Fruit fly (Drosophila melanogaster) whole organism, prepupa: ENCODE results near the gene CG45067.
A peak's percentile ranks its signal among the peaks of the same experiment; 100 is the strongest.

Experiments used
- Blimp-1 ChIP-seq: fragments of 200-800 bp; sonication (Bioruptor generic); optimal IDR thresholded peaks from 3 replicates; lab custom pipeline; 2017; ENCODE audit warnings: missing biosample characterization, missing genetic modification characterization, mild to moderate bottlenecking, moderate library complexity, missing genetic modification reagents
- CG10631 ChIP-seq: fragments of 200-800 bp; sonication (Bioruptor generic); optimal IDR thresholded peaks from 2 replicates; lab custom pipeline; 2016; ENCODE audit warnings: missing biosample characterization, missing genetic modification characterization
- CG10669 ChIP-seq: fragments of 200-800 bp; sonication (Bioruptor generic); optimal IDR thresholded peaks from 3 replicates; lab custom pipeline; 2018; ENCODE audit warnings: missing biosample characterization, mild to moderate bottlenecking, missing genetic modification characterization, moderate library complexity
- CG15336 ChIP-seq: fragments of 200-800 bp; sonication (Bioruptor generic); IDR thresholded peaks from 2 replicates; pipeline ENCODE4 v1.3.6; 2022; ENCODE audit warnings: missing biosample characterization, missing genetic modification characterization
- CG16779 ChIP-seq: fragments of 200-800 bp; sonication (Bioruptor generic); optimal IDR thresholded peaks from 3 replicates; lab custom pipeline; 2017; ENCODE audit warnings: missing biosample characterization, mild to moderate bottlenecking, missing genetic modification characterization
- CG3032 ChIP-seq: fragments of 200-800 bp; optimal IDR thresholded peaks from 2 replicates; lab custom pipeline; 2019; ENCODE audit warnings: missing biosample characterization, mild to moderate bottlenecking, missing genetic modification characterization, moderate library complexity
- CG34406 ChIP-seq: fragments of 200-800 bp; sonication (Bioruptor generic); optimal IDR thresholded peaks from 3 replicates; lab custom pipeline; 2016; ENCODE audit warnings: missing biosample characterization, missing genetic modification characterization
- CG3919 ChIP-seq: fragments of 200-800 bp; sonication (Bioruptor generic); optimal IDR thresholded peaks from 3 replicates; lab custom pipeline; 2016; ENCODE audit warnings: missing biosample characterization, missing genetic modification characterization
- CG6163 ChIP-seq: fragments of 200-800 bp; sonication (Bioruptor generic); IDR thresholded peaks from 3 replicates; pipeline ENCODE4 v1.3.6; 2022; ENCODE audit warnings: missing biosample characterization, missing genetic modification characterization
- CG6276 ChIP-seq: fragments of 200-800 bp; sonication (Bioruptor generic); optimal IDR thresholded peaks from 2 replicates; lab custom pipeline; 2017; ENCODE audit warnings: missing biosample characterization, mild to moderate bottlenecking, missing genetic modification characterization
- CG6792 ChIP-seq: fragments of 200-800 bp; sonication (Bioruptor generic); optimal IDR thresholded peaks from 3 replicates; lab custom pipeline; 2016; ENCODE audit warnings: missing biosample characterization, missing genetic modification characterization
- CG6808 ChIP-seq: fragments of 200-800 bp; sonication (Bioruptor generic); optimal IDR thresholded peaks from 3 replicates; lab custom pipeline; 2017; ENCODE audit warnings: missing biosample characterization, missing genetic modification characterization, mild to moderate bottlenecking, moderate library complexity, missing genetic modification reagents
- CG6854 ChIP-seq: fragments of 200-800 bp; sonication (Bioruptor generic); optimal IDR thresholded peaks from 2 replicates; lab custom pipeline; 2017; ENCODE audit warnings: missing biosample characterization, mild to moderate bottlenecking, missing genetic modification characterization
- CG7368 ChIP-seq: fragments of 200-800 bp; sonication (Bioruptor generic); optimal IDR thresholded peaks from 3 replicates; lab custom pipeline; 2016; ENCODE audit warnings: missing biosample characterization, missing genetic modification characterization
- CG8119 ChIP-seq: fragments of 200-800 bp; sonication (Bioruptor generic); IDR thresholded peaks from 3 replicates; pipeline ENCODE4 v1.3.6; 2022; ENCODE audit warnings: missing biosample characterization, missing genetic modification characterization
- CG8319 ChIP-seq: fragments of 200-800 bp; sonication (Bioruptor generic); optimal IDR thresholded peaks from 3 replicates; lab custom pipeline; 2016; ENCODE audit warnings: missing biosample characterization, missing genetic modification characterization
- Eip75B ChIP-seq: fragments of 200-800 bp; sonication (Bioruptor generic); optimal IDR thresholded peaks from 3 replicates; lab custom pipeline; 2016; ENCODE audit warnings: missing biosample characterization, missing genetic modification characterization
- Eip78C ChIP-seq: fragments of 200-800 bp; sonication (Bioruptor generic); peaks from one replicate; lab custom pipeline; 2016; ENCODE audit warnings: missing biosample characterization, missing genetic modification characterization
- Eip93F ChIP-seq: fragments of 200-800 bp; sonication (Bioruptor generic); optimal IDR thresholded peaks from 2 replicates; lab custom pipeline; 2016; ENCODE audit warnings: missing biosample characterization, mild to moderate bottlenecking, missing genetic modification characterization
- Ets96B ChIP-seq: fragments of 200-800 bp; optimal IDR thresholded peaks from 2 replicates; lab custom pipeline; 2019; ENCODE audit warnings: missing biosample characterization, mild to moderate bottlenecking, missing genetic modification characterization, moderate library complexity
- Hr39 ChIP-seq: fragments of 200-800 bp; sonication (Bioruptor generic); optimal IDR thresholded peaks from 2 replicates; lab custom pipeline; 2016; ENCODE audit warnings: missing biosample characterization, missing genetic modification characterization
- Lpt ChIP-seq: fragments of 200-800 bp; sonication (Bioruptor generic); optimal IDR thresholded peaks from 3 replicates; lab custom pipeline; 2016; ENCODE audit warnings: missing biosample characterization, missing genetic modification characterization
- Met ChIP-seq: fragments of 200-800 bp; sonication (Bioruptor generic); optimal IDR thresholded peaks from 3 replicates; lab custom pipeline; 2016; ENCODE audit warnings: missing biosample characterization, missing genetic modification characterization
- OdsH ChIP-seq: fragments of 200-800 bp; sonication (Bioruptor generic); optimal IDR thresholded peaks from 3 replicates; lab custom pipeline; 2016; ENCODE audit warnings: missing biosample characterization, missing genetic modification characterization
- Smox ChIP-seq: fragments of 200-800 bp; sonication (Bioruptor generic); optimal IDR thresholded peaks from 3 replicates; lab custom pipeline; 2016; ENCODE audit warnings: missing biosample characterization, missing genetic modification characterization
- Sox14 ChIP-seq: fragments of 200-800 bp; sonication (Bioruptor generic); optimal IDR thresholded peaks from 3 replicates; lab custom pipeline; 2016; ENCODE audit warnings: missing biosample characterization, missing genetic modification characterization
- achi ChIP-seq: fragments of 200-800 bp; sonication (Bioruptor generic); optimal IDR thresholded peaks from 3 replicates; lab custom pipeline; 2016; ENCODE audit warnings: missing biosample characterization, missing genetic modification characterization
- acj6 ChIP-seq: fragments of 200-800 bp; sonication (Bioruptor generic); optimal IDR thresholded peaks from 3 replicates; lab custom pipeline; 2016; ENCODE audit warnings: missing biosample characterization, missing genetic modification characterization
- cyc ChIP-seq: fragments of 200-800 bp; sonication (Bioruptor generic); optimal IDR thresholded peaks from 3 replicates; lab custom pipeline; 2016; ENCODE audit warnings: missing biosample characterization, missing genetic modification characterization
- dsx ChIP-seq: fragments of 200-800 bp; optimal IDR thresholded peaks from 3 replicates; lab custom pipeline; 2019; ENCODE audit warnings: missing biosample characterization, mild to moderate bottlenecking, missing genetic modification characterization, moderate library complexity; ENCODE audit not compliant: poor library complexity, severe bottlenecking
- eg ChIP-seq: fragments of 200-800 bp; sonication (Bioruptor generic); IDR thresholded peaks from 3 replicates; pipeline ENCODE4 v1.3.6; 2022; ENCODE audit warnings: missing biosample characterization, missing genetic modification characterization
- esn ChIP-seq: fragments of 200-800 bp; sonication (Bioruptor generic); optimal IDR thresholded peaks from 2 replicates; lab custom pipeline; 2016; ENCODE audit warnings: missing biosample characterization, mild to moderate bottlenecking, missing genetic modification characterization, moderate library complexity
- fd85E ChIP-seq: fragments of 200-800 bp; sonication (Bioruptor generic); optimal IDR thresholded peaks from 3 replicates; lab custom pipeline; 2016; ENCODE audit warnings: missing biosample characterization, missing genetic modification characterization
- lz ChIP-seq: fragments of 200-800 bp; sonication (Bioruptor generic); optimal IDR thresholded peaks from 3 replicates; lab custom pipeline; 2016; ENCODE audit warnings: missing biosample characterization, missing genetic modification characterization
- salr ChIP-seq, 2 experiments: fragments of 200-800 bp; sonication (Bioruptor generic); optimal IDR thresholded peaks; 3 replicates each; lab custom pipeline; 2016 to 2018; ENCODE audit warnings: missing biosample characterization in 2 of 2, missing genetic modification characterization in 2 of 2, mild to moderate bottlenecking in 1 of 2
- spab ChIP-seq: fragments of 200-800 bp; sonication (Bioruptor generic); optimal IDR thresholded peaks from 2 replicates; lab custom pipeline; 2017; ENCODE audit warnings: missing biosample characterization, mild to moderate bottlenecking, missing genetic modification characterization, missing genetic modification reagents
- ss ChIP-seq, 2 experiments: fragments of 200-800 bp; sonication (Bioruptor generic); optimal IDR thresholded peaks; 2 replicates in 1 of 2; 3 replicates in 1 of 2; lab custom pipeline; 2017 to 2018; ENCODE audit warnings: mild to moderate bottlenecking in 2 of 2, missing biosample characterization in 2 of 2, missing genetic modification characterization in 2 of 2, moderate library complexity in 1 of 2
- svp ChIP-seq: fragments of 200-800 bp; sonication (Bioruptor generic); peaks from one replicate; lab custom pipeline; 2016; ENCODE audit warnings: missing biosample characterization, missing genetic modification characterization
- topi ChIP-seq: fragments of 200-800 bp; sonication (Bioruptor generic); optimal IDR thresholded peaks from 3 replicates; lab custom pipeline; 2016; ENCODE audit warnings: missing biosample characterization, missing genetic modification characterization

The CG45067 gene

dm6 chr3L:3096726-3097597, 17.3 kb downstream of the CG45067 start:
- TF ChIP-seq svp = peak; percentile 65
- no peak for TF ChIP-seq dsx (GFP tag; lab: Kevin White, UChicago)
- TF ChIP-seq Eip78C = peak; percentile 49

dm6 chr3L:3096073-3096725, 18.1 kb downstream of the CG45067 start:
- peak; percentile 38 for TF ChIP-seq CG3032 (tag; lab: Kevin White, UChicago)
- TF ChIP-seq Lpt (GFP tag; lab: Kevin White, UChicago) = no peak
- TF ChIP-seq cyc (GFP tag; lab: Kevin White, UChicago) = peak; percentile 15
- TF ChIP-seq Smox (GFP tag; lab: Kevin White, UChicago) = no peak
- TF ChIP-seq Eip93F (GFP tag; lab: Kevin White, UChicago) = peak; percentile 46
- TF ChIP-seq achi (GFP tag; lab: Kevin White, UChicago) = peak; percentile 51
- peak; percentile 22 for TF ChIP-seq CG10631 (GFP tag; lab: Kevin White, UChicago)
- TF ChIP-seq CG3919 (GFP tag; lab: Kevin White, UChicago) = peak; percentile 43
- peak; percentile 40 for TF ChIP-seq esn (GFP tag; lab: Kevin White, UChicago)
- 0 out of 3 replicates have a peak, but pooled peaks have one; percentile 14 for TF ChIP-seq CG6163 (GFP tag; lab: Robert Waterston, UW)
- TF ChIP-seq salr (GFP tag; optimal IDR thresholded peaks at IDR 0.05; lab: Kevin White, UChicago) = no peak
- TF ChIP-seq Blimp-1 (GFP tag; lab: Kevin White, UChicago) = no peak
- peak; percentile 45; the same call in 1 of the 3 replicates for TF ChIP-seq eg (GFP tag; lab: Robert Waterston, UW)
- peak; percentile 34 for TF ChIP-seq Sox14 (GFP tag; lab: Kevin White, UChicago)
- peak; percentile 31 for TF ChIP-seq OdsH (GFP tag; lab: Kevin White, UChicago)
- TF ChIP-seq CG6792 (GFP tag; lab: Kevin White, UChicago) = no peak
- TF ChIP-seq fd85E = no peak
- no peak for TF ChIP-seq Hr39 (GFP tag; lab: Kevin White, UChicago)
- peak in 1 of 2 experiments; percentile 39 for TF ChIP-seq ss (GFP tag; optimal IDR thresholded peaks at IDR 0.05; lab: Kevin White, UChicago)
- peak; percentile 42 for TF ChIP-seq topi (GFP tag; lab: Kevin White, UChicago)
- TF ChIP-seq dsx (GFP tag; lab: Kevin White, UChicago) = peak; percentile 32
- TF ChIP-seq acj6 (GFP tag; lab: Kevin White, UChicago) = peak; percentile 10
- peak; percentile 39 for TF ChIP-seq lz
- TF ChIP-seq CG10669 (GFP tag; lab: Kevin White, UChicago) = peak; percentile 24
- no peak for TF ChIP-seq CG16779 (tag; lab: Kevin White, UChicago)
- peak; percentile 86 for TF ChIP-seq Eip78C
- TF ChIP-seq spab = no peak
- TF ChIP-seq Ets96B (tag; lab: Kevin White, UChicago) = peak; percentile 33
- peak; percentile 24 for TF ChIP-seq Eip75B (GFP tag; lab: Kevin White, UChicago)
- TF ChIP-seq svp = peak; percentile 82
- TF ChIP-seq CG6808 (GFP tag; lab: Kevin White, UChicago) = peak; percentile 58
- TF ChIP-seq CG34406 (GFP tag; lab: Kevin White, UChicago) = no peak
- TF ChIP-seq CG6854 (GFP tag; lab: Kevin White, UChicago) = no peak
- TF ChIP-seq CG15336 = 0 out of 2 replicates have a peak, but pooled peaks have one; percentile 43
- no peak for TF ChIP-seq CG8319 (GFP tag; lab: Kevin White, UChicago)
- peak; percentile 62; the same call in 2 of the 3 replicates for TF ChIP-seq CG8119 (GFP tag; lab: Robert Waterston, UW)
- TF ChIP-seq CG7368 = peak; percentile 12
- peak; percentile 43 for TF ChIP-seq Met
- no peak for TF ChIP-seq CG6276 (GFP tag; lab: Kevin White, UChicago)
